Fruit fly (Drosophila melanogaster) whole organism, prepupa: Measurements from ENCODE around the gene Tengl1.
A peak's percentile ranks its signal among the peaks of the same experiment; 100 is the strongest.

Source experiments
- CG10631 ChIP-seq: fragments of 200-800 bp; sonication (Bioruptor generic); optimal IDR thresholded peaks from 2 replicates; lab custom pipeline; 2016; ENCODE audit warnings: missing biosample characterization, missing genetic modification characterization
- CG10669 ChIP-seq: fragments of 200-800 bp; sonication (Bioruptor generic); optimal IDR thresholded peaks from 3 replicates; lab custom pipeline; 2018; ENCODE audit warnings: missing biosample characterization, mild to moderate bottlenecking, missing genetic modification characterization, moderate library complexity
- CG11294 ChIP-seq: fragments of 200-800 bp; sonication (Bioruptor generic); IDR thresholded peaks from 2 replicates; pipeline ENCODE4 v1.3.6; 2022; ENCODE audit warnings: missing biosample characterization, missing genetic modification characterization
- CG11762 ChIP-seq: fragments of 200-800 bp; sonication (Bioruptor generic); optimal IDR thresholded peaks from 3 replicates; lab custom pipeline; 2016; ENCODE audit warnings: missing biosample characterization, missing genetic modification characterization; ENCODE audit not compliant: insufficient read depth
- CG1621 ChIP-seq: fragments of 200-800 bp; sonication (Bioruptor generic); optimal IDR thresholded peaks from 3 replicates; lab custom pipeline; 2018; ENCODE audit warnings: missing biosample characterization, mild to moderate bottlenecking, missing genetic modification characterization
- CG16779 ChIP-seq: fragments of 200-800 bp; sonication (Bioruptor generic); optimal IDR thresholded peaks from 3 replicates; lab custom pipeline; 2017; ENCODE audit warnings: missing biosample characterization, mild to moderate bottlenecking, missing genetic modification characterization
- CG3032 ChIP-seq: fragments of 200-800 bp; optimal IDR thresholded peaks from 2 replicates; lab custom pipeline; 2019; ENCODE audit warnings: missing biosample characterization, mild to moderate bottlenecking, missing genetic modification characterization, moderate library complexity
- CG31627 ChIP-seq: fragments of 200-800 bp; sonication (Bioruptor generic); optimal IDR thresholded peaks from 3 replicates; lab custom pipeline; 2016; ENCODE audit warnings: missing biosample characterization, missing genetic modification characterization
- CG32006 ChIP-seq: fragments of 200-800 bp; sonication (Bioruptor generic); optimal IDR thresholded peaks from 3 replicates; lab custom pipeline; 2017; ENCODE audit warnings: missing biosample characterization, mild to moderate bottlenecking, missing genetic modification characterization
- CG3919 ChIP-seq: fragments of 200-800 bp; sonication (Bioruptor generic); optimal IDR thresholded peaks from 3 replicates; lab custom pipeline; 2016; ENCODE audit warnings: missing biosample characterization, missing genetic modification characterization
- CG4318 ChIP-seq: fragments of 200-800 bp; sonication (Bioruptor generic); optimal IDR thresholded peaks from 3 replicates; lab custom pipeline; 2017; ENCODE audit warnings: missing biosample characterization, mild to moderate bottlenecking, missing genetic modification characterization
- CG6276 ChIP-seq: fragments of 200-800 bp; sonication (Bioruptor generic); optimal IDR thresholded peaks from 2 replicates; lab custom pipeline; 2017; ENCODE audit warnings: missing biosample characterization, mild to moderate bottlenecking, missing genetic modification characterization
- CG6792 ChIP-seq: fragments of 200-800 bp; sonication (Bioruptor generic); optimal IDR thresholded peaks from 3 replicates; lab custom pipeline; 2016; ENCODE audit warnings: missing biosample characterization, missing genetic modification characterization
- CG6808 ChIP-seq: fragments of 200-800 bp; sonication (Bioruptor generic); optimal IDR thresholded peaks from 3 replicates; lab custom pipeline; 2017; ENCODE audit warnings: missing biosample characterization, missing genetic modification characterization, mild to moderate bottlenecking, moderate library complexity, missing genetic modification reagents
- CG6854 ChIP-seq: fragments of 200-800 bp; sonication (Bioruptor generic); optimal IDR thresholded peaks from 2 replicates; lab custom pipeline; 2017; ENCODE audit warnings: missing biosample characterization, mild to moderate bottlenecking, missing genetic modification characterization
- CG7368 ChIP-seq: fragments of 200-800 bp; sonication (Bioruptor generic); optimal IDR thresholded peaks from 3 replicates; lab custom pipeline; 2016; ENCODE audit warnings: missing biosample characterization, missing genetic modification characterization
- CG8119 ChIP-seq: fragments of 200-800 bp; sonication (Bioruptor generic); IDR thresholded peaks from 3 replicates; pipeline ENCODE4 v1.3.6; 2022; ENCODE audit warnings: missing biosample characterization, missing genetic modification characterization
- CG8319 ChIP-seq: fragments of 200-800 bp; sonication (Bioruptor generic); optimal IDR thresholded peaks from 3 replicates; lab custom pipeline; 2016; ENCODE audit warnings: missing biosample characterization, missing genetic modification characterization
- CG8632 ChIP-seq: fragments of 200-800 bp; sonication (Bioruptor generic); optimal IDR thresholded peaks from 3 replicates; lab custom pipeline; 2016; ENCODE audit warnings: missing biosample characterization, missing genetic modification characterization
- CG9139 ChIP-seq: fragments of 200-800 bp; sonication (Bioruptor generic); optimal IDR thresholded peaks from 3 replicates; lab custom pipeline; 2017; ENCODE audit warnings: missing biosample characterization, mild to moderate bottlenecking, missing genetic modification characterization
- Eip75B ChIP-seq: fragments of 200-800 bp; sonication (Bioruptor generic); optimal IDR thresholded peaks from 3 replicates; lab custom pipeline; 2016; ENCODE audit warnings: missing biosample characterization, missing genetic modification characterization
- Eip78C ChIP-seq: fragments of 200-800 bp; sonication (Bioruptor generic); peaks from one replicate; lab custom pipeline; 2016; ENCODE audit warnings: missing biosample characterization, missing genetic modification characterization
- Ets21C ChIP-seq: fragments of 200-800 bp; sonication (Bioruptor generic); optimal IDR thresholded peaks from 3 replicates; lab custom pipeline; 2016; ENCODE audit warnings: missing biosample characterization, missing genetic modification characterization
- Ets96B ChIP-seq: fragments of 200-800 bp; optimal IDR thresholded peaks from 2 replicates; lab custom pipeline; 2019; ENCODE audit warnings: missing biosample characterization, mild to moderate bottlenecking, missing genetic modification characterization, moderate library complexity
- Gug ChIP-seq: fragments of 200-800 bp; sonication (Bioruptor generic); IDR thresholded peaks from 2 replicates; pipeline ENCODE4 v1.3.6; 2022; ENCODE audit warnings: missing biosample characterization, missing genetic modification characterization
- Hr38 ChIP-seq: sonication (Bioruptor generic); optimal IDR thresholded peaks from 2 replicates; lab custom pipeline; 2016; ENCODE audit warnings: missing biosample characterization, missing genetic modification characterization
- Hr39 ChIP-seq: fragments of 200-800 bp; sonication (Bioruptor generic); optimal IDR thresholded peaks from 2 replicates; lab custom pipeline; 2016; ENCODE audit warnings: missing biosample characterization, missing genetic modification characterization
- Hr4 ChIP-seq: fragments of 200-800 bp; sonication (Bioruptor generic); optimal IDR thresholded peaks from 3 replicates; lab custom pipeline; 2016; ENCODE audit warnings: missing biosample characterization, missing genetic modification characterization
- Lpt ChIP-seq: fragments of 200-800 bp; sonication (Bioruptor generic); optimal IDR thresholded peaks from 3 replicates; lab custom pipeline; 2016; ENCODE audit warnings: missing biosample characterization, missing genetic modification characterization
- Met ChIP-seq: fragments of 200-800 bp; sonication (Bioruptor generic); optimal IDR thresholded peaks from 3 replicates; lab custom pipeline; 2016; ENCODE audit warnings: missing biosample characterization, missing genetic modification characterization
- OdsH ChIP-seq: fragments of 200-800 bp; sonication (Bioruptor generic); optimal IDR thresholded peaks from 3 replicates; lab custom pipeline; 2016; ENCODE audit warnings: missing biosample characterization, missing genetic modification characterization
- Smox ChIP-seq: fragments of 200-800 bp; sonication (Bioruptor generic); optimal IDR thresholded peaks from 3 replicates; lab custom pipeline; 2016; ENCODE audit warnings: missing biosample characterization, missing genetic modification characterization
- Sox102F ChIP-seq: fragments of 200-800 bp; sonication (Bioruptor generic); optimal IDR thresholded peaks from 2 replicates; lab custom pipeline; 2016; ENCODE audit warnings: missing biosample characterization, mild to moderate bottlenecking, missing genetic modification characterization
- Sox14 ChIP-seq: fragments of 200-800 bp; sonication (Bioruptor generic); optimal IDR thresholded peaks from 3 replicates; lab custom pipeline; 2016; ENCODE audit warnings: missing biosample characterization, missing genetic modification characterization
- Sox15 ChIP-seq: fragments of 200-800 bp; sonication (Bioruptor generic); optimal IDR thresholded peaks from 3 replicates; lab custom pipeline; 2016; ENCODE audit warnings: missing biosample characterization, missing genetic modification characterization
- achi ChIP-seq: fragments of 200-800 bp; sonication (Bioruptor generic); optimal IDR thresholded peaks from 3 replicates; lab custom pipeline; 2016; ENCODE audit warnings: missing biosample characterization, missing genetic modification characterization
- acj6 ChIP-seq: fragments of 200-800 bp; sonication (Bioruptor generic); optimal IDR thresholded peaks from 3 replicates; lab custom pipeline; 2016; ENCODE audit warnings: missing biosample characterization, missing genetic modification characterization
- cyc ChIP-seq: fragments of 200-800 bp; sonication (Bioruptor generic); optimal IDR thresholded peaks from 3 replicates; lab custom pipeline; 2016; ENCODE audit warnings: missing biosample characterization, missing genetic modification characterization
- eg ChIP-seq: fragments of 200-800 bp; sonication (Bioruptor generic); IDR thresholded peaks from 3 replicates; pipeline ENCODE4 v1.3.6; 2022; ENCODE audit warnings: missing biosample characterization, missing genetic modification characterization
- esn ChIP-seq: fragments of 200-800 bp; sonication (Bioruptor generic); optimal IDR thresholded peaks from 2 replicates; lab custom pipeline; 2016; ENCODE audit warnings: missing biosample characterization, mild to moderate bottlenecking, missing genetic modification characterization, moderate library complexity
- fd85E ChIP-seq: fragments of 200-800 bp; sonication (Bioruptor generic); optimal IDR thresholded peaks from 3 replicates; lab custom pipeline; 2016; ENCODE audit warnings: missing biosample characterization, missing genetic modification characterization
- fkh ChIP-seq: fragments of 200-800 bp; sonication (Bioruptor generic); optimal IDR thresholded peaks from 3 replicates; lab custom pipeline; 2017; ENCODE audit warnings: missing biosample characterization, mild to moderate bottlenecking, missing genetic modification characterization, moderate library complexity
- lz ChIP-seq: fragments of 200-800 bp; sonication (Bioruptor generic); optimal IDR thresholded peaks from 3 replicates; lab custom pipeline; 2016; ENCODE audit warnings: missing biosample characterization, missing genetic modification characterization
- net ChIP-seq: fragments of 200-800 bp; sonication (Bioruptor generic); optimal IDR thresholded peaks from 3 replicates; lab custom pipeline; 2016; ENCODE audit warnings: missing biosample characterization, missing genetic modification characterization
- pdm3 ChIP-seq: fragments of 200-800 bp; sonication (Bioruptor generic); optimal IDR thresholded peaks from 3 replicates; lab custom pipeline; 2016; ENCODE audit warnings: missing biosample characterization, missing genetic modification characterization
- salr ChIP-seq, 2 experiments: fragments of 200-800 bp; sonication (Bioruptor generic); optimal IDR thresholded peaks; 3 replicates each; lab custom pipeline; 2016 to 2018; ENCODE audit warnings: missing biosample characterization in 2 of 2, missing genetic modification characterization in 2 of 2, mild to moderate bottlenecking in 1 of 2
- spab ChIP-seq: fragments of 200-800 bp; sonication (Bioruptor generic); optimal IDR thresholded peaks from 2 replicates; lab custom pipeline; 2017; ENCODE audit warnings: missing biosample characterization, mild to moderate bottlenecking, missing genetic modification characterization, missing genetic modification reagents
- ss ChIP-seq, 2 experiments: fragments of 200-800 bp; sonication (Bioruptor generic); optimal IDR thresholded peaks; 2 replicates in 1 of 2; 3 replicates in 1 of 2; lab custom pipeline; 2017 to 2018; ENCODE audit warnings: mild to moderate bottlenecking in 2 of 2, missing biosample characterization in 2 of 2, missing genetic modification characterization in 2 of 2, moderate library complexity in 1 of 2
- svp ChIP-seq: fragments of 200-800 bp; sonication (Bioruptor generic); peaks from one replicate; lab custom pipeline; 2016; ENCODE audit warnings: missing biosample characterization, missing genetic modification characterization
- topi ChIP-seq: fragments of 200-800 bp; sonication (Bioruptor generic); optimal IDR thresholded peaks from 3 replicates; lab custom pipeline; 2016; ENCODE audit warnings: missing biosample characterization, missing genetic modification characterization

Tengl1 gene

DNA sequence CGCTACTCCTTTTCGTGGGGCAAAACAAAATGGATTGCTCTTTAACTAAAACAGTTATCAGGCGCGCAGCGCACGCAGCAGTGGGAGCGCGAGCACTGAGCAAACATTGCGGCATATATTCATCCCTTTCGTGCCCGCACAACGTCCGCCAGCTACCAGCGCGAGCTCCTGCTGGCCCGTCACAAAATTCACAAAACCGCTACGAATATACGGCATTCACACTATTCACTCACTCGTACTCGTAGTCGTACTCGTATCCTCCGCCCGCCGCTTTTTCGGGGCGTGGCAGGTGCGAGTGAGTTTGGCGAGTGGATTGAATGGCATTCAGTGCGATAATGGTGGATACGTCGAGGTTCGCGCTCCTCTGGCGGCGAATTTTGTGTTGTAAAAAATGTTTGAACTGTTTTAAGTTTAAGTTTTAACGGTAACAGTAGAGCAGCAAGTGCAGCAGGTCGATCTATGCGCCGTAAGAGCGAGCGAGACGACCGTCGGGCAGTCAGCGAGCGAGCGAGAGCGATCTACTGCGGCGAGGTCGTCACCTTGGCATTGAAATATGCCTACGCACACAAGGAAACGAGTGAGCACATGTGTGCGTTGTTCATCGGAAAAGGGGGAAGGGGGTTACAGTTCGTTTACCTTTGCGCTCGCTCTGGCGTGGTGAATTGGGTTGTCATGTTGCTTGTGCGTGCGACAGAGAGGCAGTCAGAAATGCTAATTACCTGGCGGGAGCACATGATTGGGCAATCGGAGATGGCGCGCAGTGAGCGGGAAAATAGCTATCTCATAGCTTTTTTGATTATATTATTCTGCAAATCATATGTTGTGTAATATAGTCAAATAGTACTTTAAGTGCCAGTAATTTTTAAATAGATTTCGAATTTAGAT lies 43.6 kb downstream of the Tengl1 start:
- TF ChIP-seq lz (GFP tag; lab: Kevin White, UChicago) (peak; percentile 61), OdsH (peak; percentile 68), CG6854 (GFP tag; lab: Kevin White, UChicago) (peak; percentile 43), CG8632 (GFP tag; lab: Kevin White, UChicago) (peak; percentile 7), CG10631 (GFP tag; lab: Kevin White, UChicago) (peak; percentile 74), net (GFP tag; lab: Kevin White, UChicago) (peak; percentile 47), CG4318 (GFP tag; lab: Kevin White, UChicago) (peak; percentile 37), ss (GFP tag; optimal IDR thresholded peaks at IDR 0.05; lab: Kevin White, UChicago) (peak; percentile 62 to 78), CG10669 (GFP tag; lab: Kevin White, UChicago) (peak; percentile 9), acj6 (GFP tag; lab: Kevin White, UChicago) (peak; percentile 69), Hr4 (GFP tag; lab: Kevin White, UChicago) (peak; percentile 46), Sox14 (GFP tag; lab: Kevin White, UChicago) (peak; percentile 48), CG11762 (GFP tag; lab: Kevin White, UChicago) (peak; percentile 30), Eip78C (GFP tag; lab: Kevin White, UChicago) (peak; percentile 80), CG7368 (GFP tag; lab: Kevin White, UChicago) (no peak), Ets96B (tag; lab: Kevin White, UChicago) (peak; percentile 44), esn (GFP tag; lab: Kevin White, UChicago) (peak; percentile 52), CG3032 (tag; lab: Kevin White, UChicago) (peak; percentile 31), CG16779 (tag; lab: Kevin White, UChicago) (peak; percentile 65), eg (GFP tag; lab: Robert Waterston, UW) (no peak), fd85E (GFP tag; lab: Kevin White, UChicago) (no peak), Smox (peak; percentile 63), topi (GFP tag; lab: Kevin White, UChicago) (peak; percentile 58), svp (GFP tag; lab: Kevin White, UChicago) (peak; percentile 100), Sox102F (peak; percentile 43), CG9139 (GFP tag; lab: Kevin White, UChicago) (peak; percentile 67), CG3919 (GFP tag; lab: Kevin White, UChicago) (peak; percentile 32), spab (GFP tag; lab: Kevin White, UChicago) (no peak), Sox15 (GFP tag; lab: Kevin White, UChicago) (no peak), Lpt (GFP tag; lab: Kevin White, UChicago) (peak; percentile 41), CG6792 (GFP tag; lab: Kevin White, UChicago) (peak; percentile 23), CG6808 (peak; percentile 55), Gug (no peak), Hr39 (GFP tag; lab: Kevin White, UChicago) (peak; percentile 77), CG8319 (GFP tag; lab: Kevin White, UChicago) (peak; percentile 31), Ets21C (GFP tag; lab: Kevin White, UChicago) (peak; percentile 52), CG31627 (GFP tag; lab: Kevin White, UChicago) (peak; percentile 65), CG6276 (GFP tag; lab: Kevin White, UChicago) (peak; percentile 21), CG11294 (no peak), salr (GFP tag; optimal IDR thresholded peaks at IDR 0.05; lab: Kevin White, UChicago) (peak in 1 of 2 experiments; percentile 77), pdm3 (peak; percentile 69), CG32006 (GFP tag; lab: Kevin White, UChicago) (peak; percentile 67), Hr38 (GFP tag; lab: Kevin White, UChicago) (no peak), Eip75B (peak; percentile 84), achi (GFP tag; lab: Kevin White, UChicago) (peak; percentile 67), cyc (peak; percentile 48), CG1621 (peak; percentile 93), Met (peak; percentile 74), fkh (GFP tag; lab: Kevin White, UChicago) (peak; percentile 99), CG8119 (GFP tag; lab: Robert Waterston, UW) (no peak)
